Fruit fly (Drosophila melanogaster) ovary, adult (tissue): ENCODE results near the gene CG32428.
A peak's percentile ranks its signal among the peaks of the same experiment; 100 is the strongest.

ENCODE experiments used
- CG17801 ChIP-seq: fragments of 200-800 bp; optimal IDR thresholded peaks from 2 replicates; lab custom pipeline; 2019; ENCODE audit warnings: missing biosample characterization, mild to moderate bottlenecking, missing genetic modification characterization, moderate library complexity; ENCODE audit not compliant: partially characterized antibody

CG32428 gene

dm6 chr3L:20441632-20442469, 31.7 kb downstream of the CG32428 start, which contains the start of gene CG5910:
CG5910 (plus strand) TSS chr3L:20442419.
- TF ChIP-seq CG17801 (GFP tag; lab: Kevin White, UChicago): no peak

dm6 chr3L:20440902-20441429, 32.6 kb downstream of the CG32428 start:
- TF ChIP-seq CG17801 (GFP tag; lab: Kevin White, UChicago): no peak

- no peak for TF ChIP-seq CG17801 (GFP tag; lab: Kevin White, UChicago)
These were observed 33.8 kb downstream of the CG32428 start, which contains the start of gene Hpd for dm6 chr3L:20439772-20440171. Hpd (minus strand) TSS chr3L:20439872.

- TF ChIP-seq CG17801 (GFP tag; lab: Kevin White, UChicago): peak; percentile 5
These were observed 37.5 kb downstream of the CG32428 start, which contains the start of the genes mRpL15 and CtIP for dm6 chr3L:20436069-20436468. mRpL15 (minus strand) TSS chr3L:20436209. CtIP (plus strand) TSS chr3L:20436250.

- TF ChIP-seq CG17801 (GFP tag; lab: Kevin White, UChicago): peak; percentile 10
These were observed 41.2 kb downstream of the CG32428 start, which contains the start of the genes Las and Psn for dm6 chr3L:20432297-20432696. Las (minus strand) TSS chr3L:20432361. Psn (plus strand) TSS chr3L:20432468.

dm6 chr3L:20431619-20432018, 41.9 kb downstream of the CG32428 start:
- no peak for TF ChIP-seq CG17801 (GFP tag; lab: Kevin White, UChicago)

- peak; percentile 33 for TF ChIP-seq CG17801 (GFP tag; lab: Kevin White, UChicago)
These were observed 43.3 kb downstream of the CG32428 start, which contains the start of gene CG5262 for dm6 chr3L:20430182-20430581. CG5262 (minus strand) TSS chr3L:20430475.

dm6 chr3L:20427449-20427848, 46.1 kb downstream of the CG32428 start, which contains the start of gene CG5274:
CG5274 (minus strand) TSS chr3L:20427666.
- no peak for TF ChIP-seq CG17801 (GFP tag; lab: Kevin White, UChicago)

- TF ChIP-seq CG17801 (GFP tag; lab: Kevin White, UChicago): no peak
These were observed 47.6 kb downstream of the CG32428 start, which contains the start of gene CG5282 for dm6 chr3L:20425888-20426287. CG5282 (minus strand) TSS chr3L:20426071.
